Worm (Caenorhabditis elegans) whole organism, L2 larva: ENCODE data around the gene jun-1.

ENCODE experiments used
- C34F6.9 ChIP-seq: fragments of 150-350 bp; optimal IDR thresholded peaks from 2 replicates; lab custom pipeline; 2014; ENCODE audit warnings: missing biosample characterization, missing genetic modification characterization
- F13H6.1 ChIP-seq: sonication (generic microtip); optimal IDR thresholded peaks from 2 replicates; lab custom pipeline; 2016; ENCODE audit warnings: missing genetic modification characterization, missing compliant biosample characterization
- R02D3.7 ChIP-seq: fragments of 150-350 bp; optimal IDR thresholded peaks from 2 replicates; lab custom pipeline; 2014; ENCODE audit warnings: missing biosample characterization, missing genetic modification characterization
- ZK546.5 ChIP-seq: sonication (generic microtip); optimal IDR thresholded peaks from 2 replicates; lab custom pipeline; 2017; ENCODE audit warnings: missing biosample characterization, missing genetic modification characterization
- alr-1 ChIP-seq: fragments of 150-350 bp; optimal IDR thresholded peaks from 2 replicates; lab custom pipeline; 2014; ENCODE audit warnings: missing biosample characterization, missing genetic modification characterization
- ama-1 ChIP-seq: fragments of 150-350 bp; optimal IDR thresholded peaks from 2 replicates; lab custom pipeline; 2018; ENCODE audit warnings: inconsistent platforms
- ceh-82 ChIP-seq: fragments of 150-350 bp; optimal IDR thresholded peaks from 2 replicates; lab custom pipeline; 2014; ENCODE audit warnings: missing biosample characterization, missing genetic modification characterization
- crh-2 ChIP-seq: sonication (generic microtip); optimal IDR thresholded peaks from 2 replicates; lab custom pipeline; 2017; ENCODE audit warnings: missing biosample characterization, missing genetic modification characterization
- dmd-4 ChIP-seq: sonication (generic microtip); optimal IDR thresholded peaks from 2 replicates; lab custom pipeline; 2017; ENCODE audit warnings: missing biosample characterization, missing genetic modification characterization
- egl-27 ChIP-seq: sonication (generic microtip); optimal IDR thresholded peaks from 3 replicates; lab custom pipeline; 2017; ENCODE audit warnings: missing biosample characterization, missing genetic modification reagents, missing genetic modification characterization
- elt-1 ChIP-seq: fragments of 150-350 bp; optimal IDR thresholded peaks from 2 replicates; lab custom pipeline; 2014; ENCODE audit warnings: missing biosample characterization, missing genetic modification characterization
- elt-3 ChIP-seq: sonication (generic microtip); optimal IDR thresholded peaks from 2 replicates; lab custom pipeline; 2017; ENCODE audit warnings: missing biosample characterization, missing genetic modification characterization
- fos-1 ChIP-seq: fragments of 150-350 bp; optimal IDR thresholded peaks from 2 replicates; lab custom pipeline; 2014; ENCODE audit warnings: missing biosample characterization, missing genetic modification characterization
- gmeb-1 ChIP-seq: fragments of 150-350 bp; optimal IDR thresholded peaks from 2 replicates; lab custom pipeline; 2014; ENCODE audit warnings: missing biosample characterization, missing genetic modification characterization
- lin-11 ChIP-seq: fragments of 150-350 bp; sonication (generic microtip); optimal IDR thresholded peaks from 2 replicates; lab custom pipeline; 2014; ENCODE audit warnings: missing biosample characterization, missing genetic modification characterization, inconsistent platforms, mixed read lengths
- lsy-2 ChIP-seq, 2 experiments: fragments of 150-350 bp in 1 of 2; sonication (generic microtip) in 1 of 2; optimal IDR thresholded peaks; 2 replicates each; lab custom pipeline; 2014 to 2017; ENCODE audit warnings: missing biosample characterization in 2 of 2, missing genetic modification characterization in 2 of 2
- mbf-1 ChIP-seq: sonication (generic microtip); optimal IDR thresholded peaks from 2 replicates; lab custom pipeline; 2017; ENCODE audit warnings: missing biosample characterization, missing genetic modification characterization
- mdl-1 ChIP-seq, 2 experiments: fragments of 150-350 bp in 1 of 2; sonication (generic microtip) in 1 of 2; optimal IDR thresholded peaks; 2 replicates each; lab custom pipeline; 2017; ENCODE audit warnings: missing biosample characterization in 2 of 2, missing genetic modification characterization in 2 of 2
- nhr-10 ChIP-seq: sonication (generic microtip); optimal IDR thresholded peaks from 2 replicates; lab custom pipeline; 2017; ENCODE audit warnings: missing biosample characterization, missing genetic modification characterization
- nhr-11 ChIP-seq: fragments of 150-350 bp; optimal IDR thresholded peaks from 2 replicates; lab custom pipeline; 2014; ENCODE audit warnings: missing biosample characterization, missing genetic modification characterization
- nhr-129 ChIP-seq: fragments of 150-350 bp; optimal IDR thresholded peaks from 2 replicates; lab custom pipeline; 2014; ENCODE audit warnings: missing biosample characterization, missing genetic modification characterization
- nhr-23 ChIP-seq: fragments of 150-350 bp; optimal IDR thresholded peaks from 2 replicates; lab custom pipeline; 2014; ENCODE audit warnings: missing biosample characterization, missing genetic modification reagents, missing genetic modification characterization
- nhr-237 ChIP-seq: fragments of 150-350 bp; optimal IDR thresholded peaks from 2 replicates; lab custom pipeline; 2014; ENCODE audit warnings: missing biosample characterization, missing genetic modification characterization
- nhr-25 ChIP-seq: fragments of 150-350 bp; sonication (generic microtip); optimal IDR thresholded peaks from 3 replicates; lab custom pipeline; 2014; ENCODE audit warnings: missing biosample characterization, missing genetic modification characterization
- nhr-6 ChIP-seq: fragments of 150-350 bp; optimal IDR thresholded peaks from 2 replicates; lab custom pipeline; 2014; ENCODE audit warnings: missing biosample characterization, missing genetic modification characterization
- nhr-77 ChIP-seq: fragments of 150-350 bp; optimal IDR thresholded peaks from 2 replicates; lab custom pipeline; 2014; ENCODE audit warnings: missing biosample characterization, missing genetic modification characterization
- peb-1 ChIP-seq: fragments of 150-350 bp; optimal IDR thresholded peaks from 2 replicates; lab custom pipeline; 2014; ENCODE audit warnings: missing biosample characterization, missing genetic modification characterization
- sem-4 ChIP-seq: fragments of 150-350 bp; optimal IDR thresholded peaks from 2 replicates; lab custom pipeline; 2014; ENCODE audit warnings: missing biosample characterization, missing genetic modification reagents, missing genetic modification characterization
- skn-1 ChIP-seq: sonication (generic microtip); optimal IDR thresholded peaks from 2 replicates; lab custom pipeline; 2017; ENCODE audit warnings: missing biosample characterization, missing genetic modification characterization
- sma-3 ChIP-seq: sonication (generic microtip); optimal IDR thresholded peaks from 2 replicates; lab custom pipeline; 2016; ENCODE audit warnings: missing genetic modification reagents, missing genetic modification characterization, missing compliant biosample characterization
- sma-9 ChIP-seq, 2 experiments: fragments of 150-350 bp in 1 of 2; sonication (generic microtip) in 1 of 2; optimal IDR thresholded peaks; 2 replicates each; lab custom pipeline; 2014 to 2016; ENCODE audit warnings: missing genetic modification characterization in 2 of 2, mild to moderate bottlenecking in 1 of 2, missing biosample characterization in 1 of 2, missing compliant biosample characterization in 1 of 2, missing genetic modification reagents in 1 of 2, moderate library complexity in 1 of 2
- snpc-4 ChIP-seq: fragments of 150-350 bp; optimal IDR thresholded peaks from 2 replicates; lab custom pipeline; 2014; ENCODE audit warnings: missing biosample characterization, missing genetic modification characterization
- unc-55 ChIP-seq: fragments of 150-350 bp; sonication (generic microtip); optimal IDR thresholded peaks from 3 replicates; lab custom pipeline; 2014; ENCODE audit warnings: missing biosample characterization, missing genetic modification reagents, missing genetic modification characterization
- unc-62 ChIP-seq: fragments of 150-350 bp; optimal IDR thresholded peaks from 2 replicates; lab custom pipeline; 2014; ENCODE audit warnings: missing biosample characterization, missing genetic modification reagents, missing genetic modification characterization
- zag-1 ChIP-seq: fragments of 150-350 bp; optimal IDR thresholded peaks from 2 replicates; lab custom pipeline; 2014; ENCODE audit warnings: missing biosample characterization, missing genetic modification characterization
- ztf-1 ChIP-seq: fragments of 200-800 bp; sonication (Bioruptor generic); conservative IDR thresholded peaks from 2 replicates; pipeline ENCODE4 v1.3.6; 2022; ENCODE audit warnings: missing genetic modification characterization, missing compliant biosample characterization
- ztf-11 ChIP-seq: sonication (generic microtip); optimal IDR thresholded peaks from 2 replicates; lab custom pipeline; 2017; ENCODE audit warnings: missing biosample characterization, missing genetic modification characterization
- ztf-4 ChIP-seq: fragments of 150-350 bp; optimal IDR thresholded peaks from 2 replicates; lab custom pipeline; 2014; ENCODE audit warnings: missing biosample characterization, missing genetic modification characterization

Gene jun-1

ce11 chrII:9130339-9130738 lies 17.4 kb downstream of the jun-1 start:
- TF ChIP-seq fos-1 (peak; percentile 27), nhr-6 (no peak)

- TF ChIP-seq ztf-4 (tag; lab: Kevin White, UChicago) (no peak), mdl-1 (tag; optimal IDR thresholded peaks at IDR 0.05; lab: Kevin White, UChicago) (no peak), skn-1 (tag; lab: Kevin White, UChicago) (no peak), nhr-23 (no peak), peb-1 (no peak), nhr-129 (tag; lab: Kevin White, UChicago) (no peak), elt-1 (tag; lab: Kevin White, UChicago) (no peak), crh-2 (tag; lab: Kevin White, UChicago) (no peak), sma-9 (GFP tag; optimal IDR thresholded peaks at IDR 0.05; lab: Kevin White, UChicago) (no peak), sma-9 (tag; optimal IDR thresholded peaks at IDR 0.05; lab: Kevin White, UChicago) (no peak), C34F6.9 (tag; lab: Kevin White, UChicago) (no peak), fos-1 (no peak), unc-55 (GFP tag; lab: Kevin White, UChicago) (no peak), nhr-10 (tag; lab: Kevin White, UChicago) (no peak), alr-1 (no peak), zag-1 (tag; lab: Kevin White, UChicago) (no peak), gmeb-1 (tag; lab: Kevin White, UChicago) (no peak), sem-4 (tag; lab: Kevin White, UChicago) (no peak), ztf-1 (GFP tag; lab: Robert Waterston, UW) (no peak)
These were observed 18.4 kb downstream of the jun-1 start, which contains the start of gene C16D2.1 for ce11 chrII:9131363-9131762. C16D2.1 (plus strand) TSS chrII:9131663.

ce11 chrII:9132338-9132737 lies 19.4 kb downstream of the jun-1 start:
- TF ChIP-seq nhr-23 = no peak

- TF ChIP-seq lsy-2 (tag; optimal IDR thresholded peaks at IDR 0.05; lab: Kevin White, UChicago) = no peak
- TF ChIP-seq elt-1 (tag; lab: Kevin White, UChicago) = no peak
- no peak for TF ChIP-seq gmeb-1 (tag; lab: Kevin White, UChicago)
These were observed 22.9 kb downstream of the jun-1 start, which contains the start of gene nlp-78 for ce11 chrII:9135878-9136277. nlp-78 (plus strand) TSS chrII:9136178.

- TF ChIP-seq F13H6.1 (tag; lab: Kevin White, UChicago) (no peak), nhr-10 (tag; lab: Kevin White, UChicago) (no peak), ztf-1 (GFP tag; lab: Robert Waterston, UW) (no peak), egl-27 (tag; lab: Kevin White, UChicago) (no peak), ztf-4 (tag; lab: Kevin White, UChicago) (no peak), unc-62 (GFP tag; lab: Kevin White, UChicago) (no peak), nhr-23 (no peak), crh-2 (tag; lab: Kevin White, UChicago) (no peak), ztf-11 (tag; lab: Kevin White, UChicago) (no peak), zag-1 (tag; lab: Kevin White, UChicago) (no peak), ceh-82 (no peak), ama-1 (lab: Kevin White, UChicago) (no peak), dmd-4 (tag; lab: Kevin White, UChicago) (no peak), lin-11 (tag; lab: Kevin White, UChicago) (no peak), unc-55 (GFP tag; lab: Kevin White, UChicago) (no peak), nhr-11 (no peak), mbf-1 (tag; lab: Kevin White, UChicago) (no peak), fos-1 (no peak)
These were observed 24.8 kb downstream of the jun-1 start, which contains the start of gene C16D2.3 for ce11 chrII:9137803-9138202. C16D2.3 (plus strand) TSS chrII:9138103.

- TF ChIP-seq ztf-4 (tag; lab: Kevin White, UChicago) (no peak), nhr-77 (tag; lab: Kevin White, UChicago) (no peak), nhr-237 (no peak), unc-62 (GFP tag; lab: Kevin White, UChicago) (no peak), gmeb-1 (tag; lab: Kevin White, UChicago) (no peak), sma-3 (GFP tag; lab: Kevin White, UChicago) (no peak), snpc-4 (tag; lab: Kevin White, UChicago) (no peak), ztf-11 (tag; lab: Kevin White, UChicago) (no peak), lsy-2 (tag; optimal IDR thresholded peaks at IDR 0.05; lab: Kevin White, UChicago) (no peak), nhr-25 (no peak), egl-27 (tag; lab: Kevin White, UChicago) (no peak), crh-2 (tag; lab: Kevin White, UChicago) (no peak), F13H6.1 (tag; lab: Kevin White, UChicago) (no peak), mdl-1 (tag; optimal IDR thresholded peaks at IDR 0.05; lab: Kevin White, UChicago) (no peak), peb-1 (no peak), ceh-82 (no peak), R02D3.7 (tag; lab: Kevin White, UChicago) (no peak), ZK546.5 (tag; lab: Kevin White, UChicago) (no peak), elt-3 (no peak), elt-1 (tag; lab: Kevin White, UChicago) (no peak)
These were observed 26.3 kb downstream of the jun-1 start, which contains the start of gene Y9C2UA.1 for ce11 chrII:9139172-9139700. Y9C2UA.1 (plus strand) TSS chrII:9139650.
